Fruit fly (Drosophila melanogaster) whole organism, embryonic: ENCODE measurements around the gene IKKepsilon.

Source experiments
- Adf1 ChIP-seq: fragments of 200-800 bp; sonication (Bioruptor generic); IDR thresholded peaks from 2 replicates; pipeline ENCODE4 v1.3.6; 2022; ENCODE audit warnings: missing biosample characterization, missing genetic modification characterization
- Aef1 ChIP-seq: fragments of 200-800 bp; sonication (Bioruptor generic); IDR thresholded peaks from 3 replicates; pipeline ENCODE4 v1.3.6; 2022; ENCODE audit warnings: missing biosample characterization, missing genetic modification characterization
- Antp ChIP-seq: fragments of 200-800 bp; sonication (Bioruptor generic); optimal IDR thresholded peaks from 3 replicates; lab custom pipeline; 2016; ENCODE audit warnings: missing biosample characterization, missing genetic modification characterization
- B-H1 ChIP-seq: fragments of 200-800 bp; sonication (Bioruptor generic); IDR thresholded peaks from 3 replicates; pipeline ENCODE4 v1.3.6; 2022; ENCODE audit warnings: missing biosample characterization, missing genetic modification characterization
- BtbVII ChIP-seq: fragments of 200-800 bp; sonication (Bioruptor generic); optimal IDR thresholded peaks from 3 replicates; lab custom pipeline; 2017; ENCODE audit warnings: missing biosample characterization, mild to moderate bottlenecking, missing genetic modification characterization
- CG10366 ChIP-seq: fragments of 200-800 bp; sonication (Bioruptor generic); IDR thresholded peaks from 2 replicates; pipeline ENCODE4 v1.3.6; 2022; ENCODE audit warnings: missing biosample characterization, missing genetic modification characterization
- CG12659 ChIP-seq: fragments of 200-800 bp; sonication (Bioruptor generic); optimal IDR thresholded peaks from 3 replicates; lab custom pipeline; 2017; ENCODE audit warnings: mild to moderate bottlenecking, missing biosample characterization, missing genetic modification reagents, missing genetic modification characterization
- CG14014 ChIP-seq: fragments of 200-800 bp; sonication (Bioruptor generic); IDR thresholded peaks from 2 replicates; pipeline ENCODE4 v1.3.6; 2022; ENCODE audit warnings: missing biosample characterization, missing genetic modification characterization
- CG14050 ChIP-seq: fragments of 200-800 bp; sonication (Bioruptor generic); IDR thresholded peaks from 3 replicates; pipeline ENCODE4 v1.3.6; 2022; ENCODE audit warnings: missing biosample characterization, missing genetic modification characterization
- CG17912 ChIP-seq: fragments of 200-800 bp; sonication (Bioruptor generic); optimal IDR thresholded peaks from 2 replicates; lab custom pipeline; 2018; ENCODE audit warnings: missing biosample characterization, mild to moderate bottlenecking, missing genetic modification characterization
- CG18476 ChIP-seq: fragments of 200-800 bp; sonication (Bioruptor generic); optimal IDR thresholded peaks from 2 replicates; lab custom pipeline; 2016; ENCODE audit warnings: missing biosample characterization, mild to moderate bottlenecking, missing genetic modification characterization
- CG2199 ChIP-seq: fragments of 200-800 bp; sonication (Bioruptor generic); IDR thresholded peaks from 3 replicates; pipeline ENCODE4 v1.3.6; 2022; ENCODE audit warnings: missing biosample characterization, missing genetic modification characterization
- CG2202 ChIP-seq: fragments of 200-800 bp; sonication (Bioruptor generic); optimal IDR thresholded peaks from 2 replicates; lab custom pipeline; 2018; ENCODE audit warnings: missing biosample characterization, mild to moderate bottlenecking, missing genetic modification characterization
- CG31441 ChIP-seq: fragments of 200-800 bp; sonication (Bioruptor generic); IDR thresholded peaks from 2 replicates; pipeline ENCODE4 v1.3.6; 2022; ENCODE audit warnings: missing biosample characterization, missing genetic modification characterization
- CG34376 ChIP-seq: fragments of 200-800 bp; sonication (Bioruptor generic); optimal IDR thresholded peaks from 2 replicates; lab custom pipeline; 2018; ENCODE audit warnings: missing biosample characterization, mild to moderate bottlenecking, missing genetic modification characterization
- CG3838 ChIP-seq: fragments of 200-800 bp; sonication (Bioruptor generic); optimal IDR thresholded peaks from 3 replicates; lab custom pipeline; 2016; ENCODE audit warnings: missing biosample characterization, missing genetic modification characterization
- CG4404 ChIP-seq: fragments of 200-800 bp; sonication (Bioruptor generic); IDR thresholded peaks from 2 replicates; pipeline ENCODE4 v1.3.6; 2022; ENCODE audit warnings: missing biosample characterization, missing genetic modification characterization
- CG4424 ChIP-seq: fragments of 200-800 bp; sonication (Bioruptor generic); optimal IDR thresholded peaks from 3 replicates; lab custom pipeline; 2016; ENCODE audit warnings: missing biosample characterization, missing genetic modification characterization
- CG5180 ChIP-seq: fragments of 200-800 bp; sonication (Bioruptor generic); optimal IDR thresholded peaks from 3 replicates; lab custom pipeline; 2017; ENCODE audit warnings: missing biosample characterization, missing genetic modification characterization, mild to moderate bottlenecking, moderate library complexity, missing genetic modification reagents
- CG8089 ChIP-seq: fragments of 200-800 bp; sonication (Bioruptor generic); optimal IDR thresholded peaks from 3 replicates; lab custom pipeline; 2016; ENCODE audit warnings: missing biosample characterization, missing genetic modification characterization
- CG8281 ChIP-seq: fragments of 200-800 bp; sonication (Bioruptor generic); optimal IDR thresholded peaks from 2 replicates; lab custom pipeline; 2018; ENCODE audit warnings: missing biosample characterization, mild to moderate bottlenecking, missing genetic modification characterization, moderate library complexity
- CG9609 ChIP-seq: fragments of 200-800 bp; sonication (Bioruptor generic); optimal IDR thresholded peaks from 3 replicates; lab custom pipeline; 2016; ENCODE audit warnings: missing biosample characterization, missing genetic modification characterization
- CG9727 ChIP-seq: fragments of 200-800 bp; sonication (Bioruptor generic); optimal IDR thresholded peaks from 3 replicates; lab custom pipeline; 2017; ENCODE audit warnings: missing biosample characterization, mild to moderate bottlenecking, missing genetic modification characterization
- Dip2 ChIP-seq: fragments of 200-800 bp; sonication (Bioruptor generic); IDR thresholded peaks from 2 replicates; pipeline ENCODE4 v1.3.6; 2022; ENCODE audit warnings: missing biosample characterization, missing genetic modification characterization
- Doc3 ChIP-seq: fragments of 200-800 bp; sonication (Bioruptor generic); IDR thresholded peaks from 3 replicates; pipeline ENCODE4 v1.3.6; 2022; ENCODE audit warnings: missing biosample characterization, missing genetic modification characterization; ENCODE audit not compliant: partially characterized antibody
- Dref ChIP-seq: fragments of 200-800 bp; sonication (Bioruptor generic); IDR thresholded peaks from 2 replicates; pipeline ENCODE4 v1.3.6; 2022; ENCODE audit warnings: missing biosample characterization, missing genetic modification characterization
- Elba2 ChIP-seq: fragments of 200-800 bp; sonication (Bioruptor generic); optimal IDR thresholded peaks from 3 replicates; lab custom pipeline; 2016; ENCODE audit warnings: missing biosample characterization, missing genetic modification characterization
- Gug ChIP-seq: fragments of 200-800 bp; sonication (Bioruptor generic); IDR thresholded peaks from 4 replicates; pipeline ENCODE4 v1.3.6; 2022; ENCODE audit warnings: missing biosample characterization, missing genetic modification characterization
- HLH3B ChIP-seq: fragments of 200-800 bp; sonication (Bioruptor generic); IDR thresholded peaks from 2 replicates; pipeline ENCODE4 v1.3.6; 2022; ENCODE audit warnings: missing biosample characterization, missing genetic modification characterization
- Kr ChIP-seq: fragments of 200-800 bp; sonication (Bioruptor generic); optimal IDR thresholded peaks from 2 replicates; lab custom pipeline; 2017; ENCODE audit warnings: missing biosample characterization, mild to moderate bottlenecking, missing genetic modification characterization
- Lhr ChIP-seq: fragments of 200-800 bp; sonication (Bioruptor generic); optimal IDR thresholded peaks from 3 replicates; lab custom pipeline; 2017; ENCODE audit warnings: mild to moderate bottlenecking, missing biosample characterization, missing genetic modification reagents, missing genetic modification characterization
- Lpt ChIP-seq: fragments of >200 bp; optimal IDR thresholded peaks from 2 replicates; lab custom pipeline; 2018; ENCODE audit warnings: missing biosample characterization, missing genetic modification characterization
- Med ChIP-seq: fragments of 200-800 bp; sonication (Bioruptor generic); peaks from one replicate; lab custom pipeline; 2016; ENCODE audit warnings: missing biosample characterization, missing genetic modification characterization, mild to moderate bottlenecking, inconsistent platforms, moderate library complexity
- Scr ChIP-seq: fragments of 200-800 bp; sonication (Bioruptor generic); IDR thresholded peaks from 2 replicates; pipeline ENCODE4 v1.3.6; 2022; ENCODE audit warnings: missing biosample characterization, missing genetic modification characterization; ENCODE audit not compliant: partially characterized antibody
- Taf1 ChIP-seq: fragments of 200-800 bp; sonication (Bioruptor generic); IDR thresholded peaks from 2 replicates; pipeline ENCODE4 v1.3.6; 2022; ENCODE audit warnings: missing biosample characterization, missing genetic modification characterization
- ab ChIP-seq: fragments of 200-800 bp; sonication (Bioruptor generic); optimal IDR thresholded peaks from 2 replicates; lab custom pipeline; 2016; ENCODE audit warnings: missing biosample characterization, missing genetic modification characterization
- aop ChIP-seq: fragments of 200-800 bp; sonication (Bioruptor generic); IDR thresholded peaks from 2 replicates; pipeline ENCODE4 v1.3.6; 2022; ENCODE audit warnings: missing biosample characterization, missing genetic modification characterization
- caup ChIP-seq: fragments of 200-800 bp; sonication (Bioruptor generic); optimal IDR thresholded peaks from 3 replicates; lab custom pipeline; 2017; ENCODE audit warnings: missing biosample characterization, mild to moderate bottlenecking, missing genetic modification characterization, moderate library complexity; ENCODE audit not compliant: severe bottlenecking
- crp ChIP-seq, 2 experiments: fragments of 200-800 bp; sonication (Bioruptor generic); optimal IDR thresholded peaks; 2 replicates in 1 of 2; 3 replicates in 1 of 2; lab custom pipeline; 2017; ENCODE audit warnings: missing biosample characterization in 2 of 2, missing genetic modification characterization in 2 of 2, mild to moderate bottlenecking in 1 of 2, moderate library complexity in 1 of 2
- danr ChIP-seq: fragments of 200-800 bp; sonication (Bioruptor generic); IDR thresholded peaks from 2 replicates; pipeline ENCODE4 v1.3.6; 2022; ENCODE audit warnings: missing biosample characterization, missing genetic modification characterization
- dm ChIP-seq: fragments of 200-800 bp; sonication (Bioruptor generic); optimal IDR thresholded peaks from 3 replicates; lab custom pipeline; 2016; ENCODE audit warnings: missing biosample characterization, missing genetic modification characterization
- fd3F ChIP-seq: fragments of 200-800 bp; sonication (Bioruptor generic); optimal IDR thresholded peaks from 2 replicates; lab custom pipeline; 2018; ENCODE audit warnings: missing biosample characterization, mild to moderate bottlenecking, missing genetic modification characterization, moderate library complexity
- fru ChIP-seq: fragments of >200 bp; optimal IDR thresholded peaks from 2 replicates; lab custom pipeline; 2017
- gem ChIP-seq: fragments of 200-800 bp; sonication (Bioruptor generic); optimal IDR thresholded peaks from 2 replicates; lab custom pipeline; 2019; ENCODE audit warnings: missing biosample characterization, mild to moderate bottlenecking, missing genetic modification characterization, moderate library complexity
- hb ChIP-seq: fragments of 200-800 bp; sonication (Bioruptor generic); IDR thresholded peaks from 3 replicates; pipeline ENCODE4 v1.3.6; 2022; ENCODE audit warnings: missing biosample characterization, missing genetic modification characterization; ENCODE audit not compliant: partially characterized antibody
- hbn ChIP-seq: fragments of 200-800 bp; sonication (Bioruptor generic); IDR thresholded peaks from 2 replicates; pipeline ENCODE4 v1.3.6; 2022; ENCODE audit warnings: missing biosample characterization, missing genetic modification characterization; ENCODE audit not compliant: partially characterized antibody
- maf-S ChIP-seq: fragments of 200-800 bp; sonication (Bioruptor generic); optimal IDR thresholded peaks from 2 replicates; lab custom pipeline; 2016; ENCODE audit warnings: missing biosample characterization, missing genetic modification characterization
- odd ChIP-seq: fragments of 200-800 bp; sonication (Bioruptor generic); optimal IDR thresholded peaks from 2 replicates; lab custom pipeline; 2017; ENCODE audit warnings: missing biosample characterization, mild to moderate bottlenecking, missing genetic modification characterization
- otp ChIP-seq: fragments of 200-800 bp; sonication (Bioruptor generic); IDR thresholded peaks from 3 replicates; pipeline ENCODE4, ENCODE4 v1.3.6; 2022; ENCODE audit warnings: missing biosample characterization, missing genetic modification characterization
- scrt ChIP-seq: fragments of 200-800 bp; sonication (Bioruptor generic); optimal IDR thresholded peaks from 2 replicates; lab custom pipeline; 2018; ENCODE audit warnings: missing biosample characterization, mild to moderate bottlenecking, missing genetic modification characterization, moderate library complexity
- sna ChIP-seq: fragments of 200-800 bp; sonication (Bioruptor generic); IDR thresholded peaks from 2 replicates; pipeline ENCODE4 v1.3.6; 2022; ENCODE audit warnings: missing biosample characterization, missing genetic modification characterization; ENCODE audit not compliant: partially characterized antibody
- tio ChIP-seq: fragments of 200-800 bp; sonication (Bioruptor generic); optimal IDR thresholded peaks from 2 replicates; lab custom pipeline; 2017; ENCODE audit warnings: missing biosample characterization, missing genetic modification characterization, inconsistent platforms

Gene IKKepsilon

DNA sequence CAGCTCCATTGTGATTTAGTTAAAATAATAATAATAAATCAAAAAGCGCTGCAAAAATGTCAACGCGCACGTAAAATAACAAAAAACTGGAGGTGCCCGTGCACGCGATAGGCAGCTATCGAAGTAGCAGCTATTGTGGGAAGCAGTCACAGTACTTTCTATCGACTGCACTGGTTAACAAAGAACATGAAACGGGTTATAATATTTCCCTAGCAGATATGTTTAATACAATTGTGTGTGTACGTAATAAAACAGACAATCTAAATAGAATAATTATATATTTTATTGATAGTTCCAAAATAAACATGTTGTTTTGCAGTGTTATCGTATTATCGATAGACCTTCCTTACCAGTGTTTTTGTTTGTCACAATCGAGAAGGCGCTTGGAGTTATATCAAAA, at the start of gene IKKepsilon, which contains the start of gene CG31678 (continued):
- TF ChIP-seq CG14050 (GFP tag; lab: Robert Waterston, UW) (peak; percentile 28; the same call in 1 of the 3 replicates), CG3838 (GFP tag; lab: Kevin White, UChicago) (no peak), CG10366 (peak; percentile 17; the same call in 1 of the 2 replicates), gem (tag; lab: Kevin White, UChicago) (no peak), CG4404 (no peak), hb (GFP tag; lab: Robert Waterston, UW) (peak; percentile 92), CG34376 (GFP tag; lab: Kevin White, UChicago) (no peak), sna (peak; percentile 90), CG18476 (GFP tag; lab: Kevin White, UChicago) (no peak), Kr (GFP tag; lab: Kevin White, UChicago) (no peak), BtbVII (GFP tag; lab: Kevin White, UChicago) (no peak), Aef1 (GFP tag; lab: Robert Waterston, UW) (0 out of 3 replicates have a peak, but pooled peaks have one; percentile 15), crp (GFP tag; optimal IDR thresholded peaks at IDR 0.05; lab: Kevin White, UChicago) (peak in 1 of 2 experiments; percentile 23), CG12659 (GFP tag; lab: Kevin White, UChicago) (peak; percentile 69), CG14014 (GFP tag; lab: Robert Waterston, UW) (no peak), Taf1 (no peak), Dref (GFP tag; lab: Robert Waterston, UW) (peak; percentile 95), Doc3 (GFP tag; lab: Robert Waterston, UW) (peak; percentile 74), fd3F (peak; percentile 15), fru (lab: Kevin White, UChicago) (no peak), hbn (GFP tag; lab: Robert Waterston, UW) (peak; percentile 86), Dip2 (GFP tag; lab: Robert Waterston, UW) (no peak), CG5180 (GFP tag; lab: Kevin White, UChicago) (no peak), ab (GFP tag; lab: Kevin White, UChicago) (no peak), CG9609 (GFP tag; lab: Kevin White, UChicago) (no peak), B-H1 (GFP tag; lab: Robert Waterston, UW) (no peak), CG2202 (tag; lab: Kevin White, UChicago) (no peak), Lhr (GFP tag; lab: Kevin White, UChicago) (no peak), CG8089 (GFP tag; lab: Kevin White, UChicago) (no peak), CG2199 (0 out of 3 replicates have a peak, but pooled peaks have one; percentile 54), danr (GFP tag; lab: Robert Waterston, UW) (no peak), dm (GFP tag; lab: Kevin White, UChicago) (no peak), Elba2 (no peak), odd (no peak), otp (GFP tag; lab: Robert Waterston, UW) (no peak), caup (GFP tag; lab: Kevin White, UChicago) (no peak), CG31441 (GFP tag; lab: Robert Waterston, UW) (peak; percentile 86), CG8281 (no peak), Scr (GFP tag; lab: Robert Waterston, UW) (peak; percentile 93), CG17912 (no peak), CG4424 (GFP tag; lab: Kevin White, UChicago) (peak; percentile 52), Lpt (GFP tag; lab: Kevin White, UChicago) (no peak), Antp (GFP tag; lab: Kevin White, UChicago) (no peak), HLH3B (GFP tag; lab: Robert Waterston, UW) (no peak), scrt (GFP tag; lab: Kevin White, UChicago) (no peak), Med (GFP tag; lab: Kevin White, UChicago) (peak; percentile 76), Adf1 (GFP tag; lab: Robert Waterston, UW) (no peak), CG9727 (GFP tag; lab: Kevin White, UChicago) (peak; percentile 38), aop (GFP tag; lab: Robert Waterston, UW) (no peak), Gug (GFP tag; lab: Robert Waterston, UW) (peak; percentile 33; the same call in 1 of the 4 replicates), maf-S (GFP tag; lab: Kevin White, UChicago) (no peak), tio (no peak)
